Fruit fly (Drosophila melanogaster) whole organism, embryonic: ENCODE measurements around the gene CG4854.

Source experiments
- Abd-B ChIP-seq: fragments of 200-800 bp; sonication (Bioruptor generic); optimal IDR thresholded peaks from 2 replicates; lab custom pipeline; 2018; ENCODE audit warnings: missing biosample characterization, mild to moderate bottlenecking, missing genetic modification characterization, moderate library complexity
- Adf1 ChIP-seq: fragments of 200-800 bp; sonication (Bioruptor generic); IDR thresholded peaks from 2 replicates; pipeline ENCODE4 v1.3.6; 2022; ENCODE audit warnings: missing biosample characterization, missing genetic modification characterization
- Antp ChIP-seq: fragments of 200-800 bp; sonication (Bioruptor generic); optimal IDR thresholded peaks from 3 replicates; lab custom pipeline; 2016; ENCODE audit warnings: missing biosample characterization, missing genetic modification characterization
- Bgb ChIP-seq: fragments of 200-800 bp; sonication (Bioruptor generic); IDR thresholded peaks from 2 replicates; pipeline ENCODE4 v1.3.6; 2022; ENCODE audit warnings: missing biosample characterization, missing genetic modification characterization; ENCODE audit not compliant: partially characterized antibody
- CG10209 ChIP-seq: fragments of 200-800 bp; sonication (Bioruptor generic); optimal IDR thresholded peaks from 3 replicates; lab custom pipeline; 2017; ENCODE audit warnings: missing biosample characterization, mild to moderate bottlenecking, missing genetic modification characterization, missing genetic modification reagents
- CG11723 ChIP-seq: fragments of 200-800 bp; sonication (Bioruptor generic); optimal IDR thresholded peaks from 2 replicates; lab custom pipeline; 2017; ENCODE audit warnings: missing biosample characterization, mild to moderate bottlenecking, missing genetic modification characterization
- CG12236 ChIP-seq: fragments of 200-800 bp; sonication (Bioruptor generic); optimal IDR thresholded peaks from 2 replicates; lab custom pipeline; 2016; ENCODE audit warnings: missing biosample characterization, missing genetic modification characterization
- CG12942 ChIP-seq: fragments of 200-800 bp; sonication (Bioruptor generic); optimal IDR thresholded peaks from 3 replicates; lab custom pipeline; 2016; ENCODE audit warnings: missing biosample characterization, missing genetic modification characterization
- CG1603 ChIP-seq: fragments of 200-800 bp; sonication (Bioruptor generic); optimal IDR thresholded peaks from 2 replicates; lab custom pipeline; 2019; ENCODE audit warnings: missing biosample characterization, mild to moderate bottlenecking, missing genetic modification characterization, moderate library complexity
- CG32532 ChIP-seq: fragments of 200-800 bp; sonication (Bioruptor generic); IDR thresholded peaks from 2 replicates; pipeline ENCODE4 v1.3.6; 2022; ENCODE audit warnings: missing biosample characterization, missing genetic modification characterization
- CG42726 ChIP-seq: fragments of 200-800 bp; sonication (Bioruptor generic); IDR thresholded peaks from 2 replicates; pipeline ENCODE4 v1.3.6; 2022; ENCODE audit warnings: missing biosample characterization, missing genetic modification characterization; ENCODE audit not compliant: partially characterized antibody
- CG6254 ChIP-seq: fragments of 200-800 bp; sonication (Bioruptor generic); optimal IDR thresholded peaks from 3 replicates; lab custom pipeline; 2017; ENCODE audit warnings: mild to moderate bottlenecking, missing biosample characterization, missing genetic modification reagents, missing genetic modification characterization
- CG6813 ChIP-seq: fragments of 200-800 bp; sonication (Bioruptor generic); optimal IDR thresholded peaks from 2 replicates; lab custom pipeline; 2017; ENCODE audit warnings: missing biosample characterization, missing genetic modification characterization, mild to moderate bottlenecking, moderate library complexity, missing genetic modification reagents
- CG7357 ChIP-seq: fragments of 200-800 bp; sonication (Bioruptor generic); IDR thresholded peaks from 3 replicates; pipeline ENCODE4 v1.3.6; 2022; ENCODE audit warnings: missing biosample characterization, missing genetic modification characterization
- CG7556 ChIP-seq: fragments of 200-800 bp; sonication (Bioruptor generic); optimal IDR thresholded peaks from 2 replicates; lab custom pipeline; 2017; ENCODE audit warnings: missing biosample characterization, mild to moderate bottlenecking, missing genetic modification characterization
- CG8359 ChIP-seq: fragments of 200-800 bp; sonication (Bioruptor generic); optimal IDR thresholded peaks from 2 replicates; lab custom pipeline; 2017; ENCODE audit warnings: missing biosample characterization, mild to moderate bottlenecking, missing genetic modification characterization, borderline replicate concordance
- CG8765 ChIP-seq: fragments of 200-800 bp; sonication (Bioruptor generic); IDR thresholded peaks from 2 replicates; pipeline ENCODE4 v1.3.6; 2022; ENCODE audit warnings: missing biosample characterization, missing genetic modification characterization
- CG9215 ChIP-seq: fragments of 200-800 bp; sonication (Bioruptor generic); IDR thresholded peaks from 2 replicates; pipeline ENCODE4 v1.3.6; 2022; ENCODE audit warnings: missing biosample characterization, missing genetic modification characterization
- CG9437 ChIP-seq: fragments of 200-800 bp; sonication (Bioruptor generic); optimal IDR thresholded peaks from 2 replicates; lab custom pipeline; 2018; ENCODE audit warnings: missing biosample characterization, mild to moderate bottlenecking, missing genetic modification characterization
- CkIIα-i1 ChIP-seq: fragments of 200-800 bp; sonication (Bioruptor generic); IDR thresholded peaks from 2 replicates; pipeline ENCODE4 v1.3.6; 2022; ENCODE audit warnings: missing biosample characterization, missing genetic modification characterization
- Dip2 ChIP-seq: fragments of 200-800 bp; sonication (Bioruptor generic); IDR thresholded peaks from 2 replicates; pipeline ENCODE4 v1.3.6; 2022; ENCODE audit warnings: missing biosample characterization, missing genetic modification characterization
- HLH3B ChIP-seq: fragments of 200-800 bp; sonication (Bioruptor generic); IDR thresholded peaks from 2 replicates; pipeline ENCODE4 v1.3.6; 2022; ENCODE audit warnings: missing biosample characterization, missing genetic modification characterization
- Hsf ChIP-seq: fragments of 200-800 bp; sonication (Bioruptor generic); optimal IDR thresholded peaks from 3 replicates; lab custom pipeline; 2016; ENCODE audit warnings: missing biosample characterization, missing genetic modification characterization
- Myb ChIP-seq: fragments of 200-800 bp; sonication (Bioruptor generic); optimal IDR thresholded peaks from 2 replicates; lab custom pipeline; 2016; ENCODE audit warnings: missing biosample characterization, missing genetic modification characterization
- NfI ChIP-seq: fragments of 200-800 bp; sonication (Bioruptor generic); optimal IDR thresholded peaks from 3 replicates; lab custom pipeline; 2018; ENCODE audit warnings: missing biosample characterization, mild to moderate bottlenecking, missing genetic modification characterization, moderate library complexity
- Pdp1 ChIP-seq, 2 experiments: fragments of 200-800 bp; sonication (Bioruptor generic); optimal IDR thresholded peaks; 3 replicates each; lab custom pipeline; 2016; ENCODE audit warnings: missing biosample characterization in 2 of 2, missing genetic modification characterization in 2 of 2, mild to moderate bottlenecking in 1 of 2, moderate library complexity in 1 of 2
- Rx ChIP-seq: fragments of 200-800 bp; sonication (Bioruptor generic); IDR thresholded peaks from 2 replicates; pipeline ENCODE4 v1.3.6; 2022; ENCODE audit warnings: missing biosample characterization, missing genetic modification characterization
- Sry-δ ChIP-seq: fragments of 200-800 bp; sonication (Bioruptor generic); optimal IDR thresholded peaks from 2 replicates; lab custom pipeline; 2016; ENCODE audit warnings: missing biosample characterization, missing genetic modification characterization
- Xbp1 ChIP-seq: fragments of 200-800 bp; sonication (Bioruptor generic); optimal IDR thresholded peaks from 3 replicates; lab custom pipeline; 2016; ENCODE audit warnings: missing biosample characterization, mild to moderate bottlenecking, missing genetic modification characterization
- aop ChIP-seq: fragments of 200-800 bp; sonication (Bioruptor generic); IDR thresholded peaks from 2 replicates; pipeline ENCODE4 v1.3.6; 2022; ENCODE audit warnings: missing biosample characterization, missing genetic modification characterization
- chinmo ChIP-seq: fragments of 200-800 bp; sonication (Bioruptor generic); IDR thresholded peaks from 4 replicates; pipeline ENCODE4 v1.3.6; 2022; ENCODE audit warnings: missing biosample characterization, missing genetic modification characterization; ENCODE audit not compliant: partially characterized antibody
- croc ChIP-seq: fragments of 200-800 bp; sonication (Bioruptor generic); conservative IDR thresholded peaks from 3 replicates; pipeline ENCODE4 v1.3.6; 2022; ENCODE audit warnings: missing biosample characterization, missing genetic modification characterization
- crp ChIP-seq, 2 experiments: fragments of 200-800 bp; sonication (Bioruptor generic); optimal IDR thresholded peaks; 2 replicates in 1 of 2; 3 replicates in 1 of 2; lab custom pipeline; 2017; ENCODE audit warnings: missing biosample characterization in 2 of 2, missing genetic modification characterization in 2 of 2, mild to moderate bottlenecking in 1 of 2, moderate library complexity in 1 of 2
- danr ChIP-seq: fragments of 200-800 bp; sonication (Bioruptor generic); IDR thresholded peaks from 2 replicates; pipeline ENCODE4 v1.3.6; 2022; ENCODE audit warnings: missing biosample characterization, missing genetic modification characterization
- dimm ChIP-seq: fragments of 200-800 bp; sonication (Bioruptor generic); IDR thresholded peaks from 2 replicates; pipeline ENCODE4 v1.3.6; 2022; ENCODE audit warnings: missing biosample characterization, missing genetic modification characterization
- gce ChIP-seq: fragments of 200-800 bp; sonication (Bioruptor generic); IDR thresholded peaks from 3 replicates; pipeline ENCODE4 v1.3.6; 2022; ENCODE audit warnings: missing biosample characterization, missing genetic modification characterization
- ind ChIP-seq: fragments of 200-800 bp; sonication (Bioruptor generic); optimal IDR thresholded peaks from 3 replicates; lab custom pipeline; 2016; ENCODE audit warnings: missing biosample characterization, missing genetic modification characterization
- inv ChIP-seq: fragments of 200-800 bp; sonication (Bioruptor generic); IDR thresholded peaks from 2 replicates; pipeline ENCODE4 v1.3.6; 2022; ENCODE audit warnings: missing biosample characterization, missing genetic modification characterization; ENCODE audit not compliant: partially characterized antibody
- ken ChIP-seq: fragments of 200-800 bp; sonication (Bioruptor generic); IDR thresholded peaks from 3 replicates; pipeline ENCODE4 v1.3.6; 2022; ENCODE audit warnings: missing biosample characterization, missing genetic modification characterization
- mld ChIP-seq: fragments of 200-800 bp; sonication (Bioruptor generic); IDR thresholded peaks from 3 replicates; pipeline ENCODE4 v1.3.6; 2022; ENCODE audit warnings: missing biosample characterization, missing genetic modification characterization; ENCODE audit not compliant: partially characterized antibody
- nom ChIP-seq: fragments of 200-800 bp; sonication (Bioruptor generic); optimal IDR thresholded peaks from 2 replicates; lab custom pipeline; 2017; ENCODE audit warnings: missing biosample characterization, missing genetic modification characterization, mild to moderate bottlenecking, moderate library complexity, missing genetic modification reagents
- phol ChIP-seq: fragments of 200-800 bp; sonication (Bioruptor generic); optimal IDR thresholded peaks from 3 replicates; lab custom pipeline; 2018; ENCODE audit warnings: missing biosample characterization, mild to moderate bottlenecking, missing genetic modification characterization, moderate library complexity
- pita ChIP-seq: fragments of 200-800 bp; sonication (Bioruptor generic); optimal IDR thresholded peaks from 2 replicates; lab custom pipeline; 2017; ENCODE audit warnings: missing biosample characterization, mild to moderate bottlenecking, missing genetic modification characterization
- pros ChIP-seq: fragments of 200-800 bp; sonication (Bioruptor generic); optimal IDR thresholded peaks from 3 replicates; lab custom pipeline; 2019; ENCODE audit warnings: missing biosample characterization, mild to moderate bottlenecking, missing genetic modification characterization, moderate library complexity
- pzg ChIP-seq: fragments of 200-800 bp; sonication (Bioruptor generic); optimal IDR thresholded peaks from 3 replicates; lab custom pipeline; 2018; ENCODE audit warnings: missing biosample characterization, mild to moderate bottlenecking, missing genetic modification characterization, moderate library complexity
- sr ChIP-seq: fragments of 200-800 bp; sonication (Bioruptor generic); IDR thresholded peaks from 3 replicates; pipeline ENCODE4 v1.3.6; 2022; ENCODE audit warnings: missing biosample characterization, missing genetic modification characterization
- sug ChIP-seq: fragments of 200-800 bp; optimal IDR thresholded peaks from 2 replicates; lab custom pipeline; 2019; ENCODE audit warnings: missing biosample characterization, mild to moderate bottlenecking, missing genetic modification characterization, moderate library complexity
- ttk ChIP-seq: fragments of 200-800 bp; sonication (Bioruptor generic); IDR thresholded peaks from 2 replicates; pipeline ENCODE4 v2.1.2; 2022; ENCODE audit warnings: missing biosample characterization, missing genetic modification characterization
- wor ChIP-seq: fragments of 200-800 bp; sonication (Bioruptor generic); IDR thresholded peaks from 2 replicates; pipeline ENCODE4 v1.3.6; 2022; ENCODE audit warnings: missing biosample characterization, missing genetic modification characterization

Gene CG4854

dm6 chr3R:20008372-20009051 lies 19.3 kb upstream of the CG4854 start, which contains the start of the genes Hs6st and MED25 (continued):
- TF ChIP-seq CG1603 (tag; lab: Kevin White, UChicago) (no peak), inv (GFP tag; lab: Robert Waterston, UW) (peak; percentile 71), gce (GFP tag; lab: Robert Waterston, UW) (no peak), CG6254 (GFP tag; lab: Kevin White, UChicago) (no peak), nom (GFP tag; lab: Kevin White, UChicago) (no peak), Dip2 (GFP tag; lab: Robert Waterston, UW) (no peak), danr (no peak), aop (no peak), CG7357 (GFP tag; lab: Robert Waterston, UW) (no peak), CG11723 (no peak), CkIIα-i1 (GFP tag; lab: Robert Waterston, UW) (no peak), pzg (GFP tag; lab: Kevin White, UChicago) (peak; percentile 74), croc (GFP tag; lab: Robert Waterston, UW) (no peak), CG42726 (GFP tag; lab: Robert Waterston, UW) (peak; percentile 83), Pdp1 (GFP tag; optimal IDR thresholded peaks at IDR 0.05; lab: Kevin White, UChicago) (peak in 1 of 2 experiments; percentile 81), mld (GFP tag; lab: Robert Waterston, UW) (peak; percentile 50; the same call in 1 of the 3 replicates), dimm (no peak), chinmo (GFP tag; lab: Robert Waterston, UW) (0 out of 4 replicates have a peak, but pooled peaks have one; percentile 55), CG10209 (GFP tag; lab: Kevin White, UChicago) (no peak), Xbp1 (peak; percentile 19), Bgb (GFP tag; lab: Robert Waterston, UW) (peak; percentile 61), Hsf (GFP tag; lab: Kevin White, UChicago) (peak; percentile 9), sr (GFP tag; lab: Robert Waterston, UW) (no peak), CG32532 (GFP tag; lab: Robert Waterston, UW) (peak; percentile 41; the same call in 1 of the 2 replicates), ttk (GFP tag; lab: Robert Waterston, UW) (peak; percentile 8; the same call in 1 of the 2 replicates), CG6813 (GFP tag; lab: Kevin White, UChicago) (no peak), Abd-B (peak; percentile 41), CG12236 (GFP tag; lab: Kevin White, UChicago) (no peak), CG9437 (GFP tag; lab: Kevin White, UChicago) (peak; percentile 20), wor (GFP tag; lab: Robert Waterston, UW) (no peak), sug (tag; lab: Kevin White, UChicago) (no peak), NfI (GFP tag; lab: Kevin White, UChicago) (peak; percentile 39), Antp (GFP tag; lab: Kevin White, UChicago) (no peak), ken (no peak), ind (GFP tag; lab: Kevin White, UChicago) (peak; percentile 74), CG8765 (GFP tag; lab: Robert Waterston, UW) (no peak; the same call in 1 of the 2 replicates), HLH3B (no peak; the same call in 1 of the 2 replicates), pita (GFP tag; lab: Kevin White, UChicago) (no peak), Rx (GFP tag; lab: Robert Waterston, UW) (no peak), pros (GFP tag; lab: Kevin White, UChicago) (no peak), CG9215 (no peak), CG12942 (no peak), Myb (GFP tag; lab: Kevin White, UChicago) (peak; percentile 69), CG8359 (GFP tag; lab: Kevin White, UChicago) (no peak), Sry-δ (GFP tag; lab: Kevin White, UChicago) (peak; percentile 75), CG7556 (peak; percentile 11), crp (GFP tag; optimal IDR thresholded peaks at IDR 0.05; lab: Kevin White, UChicago) (peak; percentile 80 to 96), Adf1 (GFP tag; lab: Robert Waterston, UW) (no peak), phol (peak; percentile 79)
